Worm (Caenorhabditis elegans) whole organism, L1 larva: Measurements from ENCODE around the gene oac-2.

ENCODE experiments used
- elt-3 ChIP-seq, 6 experiments: fragments of 150-350 bp in 1 of 6; sonication (generic microtip); optimal IDR thresholded peaks; 2 replicates each; lab custom pipeline; 2017 to 2018; ENCODE audit warnings: missing biosample characterization in 6 of 6, missing genetic modification characterization in 6 of 6, inconsistent platforms in 1 of 6
- mdl-1 ChIP-seq, 2 experiments: fragments of 150-350 bp; optimal IDR thresholded peaks; 2 replicates each; lab custom pipeline; 2014 to 2017; ENCODE audit warnings: missing biosample characterization in 2 of 2, missing genetic modification characterization in 2 of 2, inconsistent platforms in 1 of 2
- nhr-71 ChIP-seq: sonication (generic microtip); optimal IDR thresholded peaks from 2 replicates; lab custom pipeline; 2016; ENCODE audit warnings: mild to moderate bottlenecking, missing genetic modification characterization, moderate library complexity, missing compliant biosample characterization
- pax-3 ChIP-seq: fragments of 200-800 bp; sonication (Bioruptor generic); optimal IDR thresholded peaks from 2 replicates; lab custom pipeline; 2018; ENCODE audit warnings: mild to moderate bottlenecking, missing genetic modification characterization, moderate library complexity, missing compliant biosample characterization

DNA sequence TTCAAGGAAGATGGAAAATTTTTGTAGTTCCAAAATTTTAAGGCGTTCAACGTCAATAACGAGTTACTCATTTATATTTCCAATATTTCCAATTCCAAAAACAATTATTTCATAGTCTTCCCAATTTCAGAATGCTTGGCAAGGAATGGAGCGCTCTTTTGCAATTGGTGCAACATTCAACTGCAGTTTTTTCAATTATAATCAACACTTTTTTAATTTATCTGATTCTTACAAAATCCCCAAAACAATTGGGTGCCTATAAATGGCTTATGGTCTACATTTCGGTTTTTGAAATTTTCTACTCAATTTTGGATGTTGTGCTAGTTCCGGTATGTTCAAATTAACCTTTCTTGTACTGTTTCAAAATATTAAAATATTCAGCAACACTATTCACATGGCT, 32.8 kb upstream of the oac-2 start, which contains the start of gene str-225:
- TF ChIP-seq elt-3 (tag; optimal IDR thresholded peaks at IDR 0.05; lab: Kevin White, UChicago) (no peak), pax-3 (no peak), mdl-1 (tag; optimal IDR thresholded peaks at IDR 0.05; lab: Kevin White, UChicago) (no peak), nhr-71 (tag; lab: Kevin White, UChicago) (no peak)
